Worm (Caenorhabditis elegans) whole organism, L1 larva: ENCODE measurements around the gene ZK673.6.

Experiments
- C16A3.4 ChIP-seq: fragments of 150-350 bp; optimal IDR thresholded peaks from 2 replicates; lab custom pipeline; 2014; ENCODE audit warnings: missing biosample characterization, missing genetic modification characterization
- efl-1 ChIP-seq, 4 experiments: fragments of 150-350 bp; optimal IDR thresholded peaks in 3 of 4; peaks in 1 of 4; 1 replicate in 1 of 4; 2 replicates in 3 of 4; lab custom pipeline; 2014; ENCODE audit warnings: missing biosample characterization in 2 of 4, missing genetic modification characterization in 2 of 4, missing genetic modification reagents in 2 of 4
- lin-13 ChIP-seq: fragments of 150-350 bp; optimal IDR thresholded peaks from 2 replicates; lab custom pipeline; 2014; ENCODE audit warnings: missing biosample characterization, missing genetic modification reagents, missing genetic modification characterization
- nhr-11 ChIP-seq: fragments of 150-350 bp; optimal IDR thresholded peaks from 2 replicates; lab custom pipeline; 2014; ENCODE audit warnings: missing biosample characterization, missing genetic modification characterization
- nhr-28 ChIP-seq: fragments of 150-350 bp; optimal IDR thresholded peaks from 2 replicates; lab custom pipeline; 2014; ENCODE audit warnings: missing biosample characterization, missing genetic modification characterization
- unc-62 ChIP-seq: fragments of 150-350 bp; optimal IDR thresholded peaks from 2 replicates; lab custom pipeline; 2014; ENCODE audit warnings: missing biosample characterization, missing genetic modification reagents, missing genetic modification characterization

- TF ChIP-seq efl-1 (optimal IDR thresholded peaks at IDR 0.05; lab: Kevin White, UChicago) (no peak), efl-1 (GFP tag; optimal IDR thresholded peaks at IDR 0.05 in 1 of 2; lab: Kevin White, UChicago) (no peak), nhr-28 (tag; lab: Kevin White, UChicago) (no peak), C16A3.4 (no peak), nhr-11 (tag; lab: Kevin White, UChicago) (no peak), lin-13 (GFP tag; lab: Kevin White, UChicago) (no peak), unc-62 (GFP tag; lab: Kevin White, UChicago) (no peak)
Observed at ce11 chrII:10464230-10464920, at the start of gene ZK673.6, which contains the start of gene sdz-37.
